Worm (Caenorhabditis elegans) whole organism, L2 larva: ENCODE results near the gene F11A5.9.

Experiments used
- egl-27 ChIP-seq: sonication (generic microtip); optimal IDR thresholded peaks from 3 replicates; lab custom pipeline; 2017; ENCODE audit warnings: missing biosample characterization, missing genetic modification reagents, missing genetic modification characterization
- fos-1 ChIP-seq: fragments of 150-350 bp; optimal IDR thresholded peaks from 2 replicates; lab custom pipeline; 2014; ENCODE audit warnings: missing biosample characterization, missing genetic modification characterization

DNA sequence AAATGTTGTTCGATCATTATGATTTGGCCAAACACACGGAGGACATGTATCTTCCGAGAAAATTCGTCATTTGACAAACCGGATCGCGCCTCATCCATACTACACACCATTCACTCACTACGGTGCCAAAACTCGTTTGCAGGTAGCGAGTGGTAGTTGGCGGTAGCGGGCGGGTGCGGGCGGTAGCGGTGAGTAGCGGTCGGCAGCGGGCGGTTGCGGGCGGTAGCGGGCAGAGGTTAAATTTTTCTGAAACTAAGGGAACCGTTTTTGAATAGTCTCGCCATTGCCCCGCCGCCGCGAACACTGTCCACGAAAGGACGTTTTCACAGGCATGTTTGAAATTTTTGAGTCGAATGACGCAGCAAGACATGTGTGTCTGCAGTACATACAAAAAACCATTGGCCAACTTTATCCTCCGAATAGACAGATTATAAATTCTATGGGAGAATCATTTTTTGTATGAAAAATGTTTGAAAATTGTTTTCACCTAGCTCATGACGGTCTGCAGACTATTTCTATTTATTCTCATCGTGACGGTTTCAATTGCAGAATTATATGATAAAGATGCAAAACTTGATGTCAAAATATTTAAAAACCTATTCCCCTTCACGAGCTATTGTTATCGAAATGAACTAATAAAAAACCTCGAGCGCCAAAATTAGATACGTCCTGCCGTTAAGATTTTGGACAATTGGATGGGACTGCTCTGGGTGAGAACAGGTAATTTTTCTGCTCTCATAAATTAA, 4.3 kb upstream of the F11A5.9 start, which contains the start of gene F11A5.16:
- no peak for TF ChIP-seq egl-27
- no peak for TF ChIP-seq fos-1 (tag; lab: Kevin White, UChicago)
